Worm (Caenorhabditis elegans) whole organism, L1 larva: ENCODE results near the gene srx-60.

Experiments
- C04F5.9 ChIP-seq: sonication (generic microtip); optimal IDR thresholded peaks from 2 replicates; lab custom pipeline; 2016; ENCODE audit warnings: missing genetic modification characterization, missing compliant biosample characterization
- F16B12.6 ChIP-seq: fragments of 150-350 bp; optimal IDR thresholded peaks from 2 replicates; lab custom pipeline; 2014; ENCODE audit warnings: missing biosample characterization, missing genetic modification characterization
- Y116A8C.19 ChIP-seq: sonication (generic microtip); optimal IDR thresholded peaks from 2 replicates; lab custom pipeline; 2016; ENCODE audit warnings: missing compliant biosample characterization, missing genetic modification characterization, borderline replicate concordance
- aha-1 ChIP-seq: fragments of 150-350 bp; optimal IDR thresholded peaks from 2 replicates; lab custom pipeline; 2014; ENCODE audit warnings: missing biosample characterization, missing genetic modification characterization
- ama-1 ChIP-seq: fragments of 150-350 bp; optimal IDR thresholded peaks from 2 replicates; lab custom pipeline; 2014
- blmp-1 ChIP-seq: fragments of 150-350 bp; optimal IDR thresholded peaks from 2 replicates; lab custom pipeline; 2014; ENCODE audit warnings: missing biosample characterization, missing genetic modification characterization
- ces-1 ChIP-seq: fragments of 150-350 bp; optimal IDR thresholded peaks from 2 replicates; lab custom pipeline; 2014; ENCODE audit warnings: missing biosample characterization, missing genetic modification reagents, missing genetic modification characterization
- dpl-1 ChIP-seq, 3 experiments: fragments of 150-350 bp in 2 of 3; sonication (generic microtip) in 1 of 3; optimal IDR thresholded peaks; 2 replicates each; lab custom pipeline; 2014 to 2017; ENCODE audit warnings: missing biosample characterization in 3 of 3, missing genetic modification characterization in 3 of 3, missing genetic modification reagents in 3 of 3
- dsc-1 ChIP-seq: sonication (generic microtip); optimal IDR thresholded peaks from 2 replicates; lab custom pipeline; 2016; ENCODE audit warnings: mild to moderate bottlenecking, missing genetic modification characterization, missing compliant biosample characterization
- ets-5 ChIP-seq: fragments of 200-800 bp; sonication (Bioruptor generic); IDR thresholded peaks from 2 replicates; pipeline ENCODE4 v1.3.6; 2022; ENCODE audit warnings: missing genetic modification characterization, missing compliant biosample characterization
- fkh-10 ChIP-seq: sonication (generic microtip); optimal IDR thresholded peaks from 2 replicates; lab custom pipeline; 2017; ENCODE audit warnings: missing biosample characterization, missing genetic modification reagents, missing genetic modification characterization
- lin-14 ChIP-seq: fragments of 200-800 bp; sonication (Bioruptor generic); optimal IDR thresholded peaks from 2 replicates; lab custom pipeline; 2018; ENCODE audit warnings: mild to moderate bottlenecking, missing genetic modification characterization, moderate library complexity, missing compliant biosample characterization
- lin-35 ChIP-seq, 2 experiments: fragments of 150-350 bp; optimal IDR thresholded peaks; 2 replicates each; lab custom pipeline; 2014; ENCODE audit warnings: missing biosample characterization in 2 of 2, missing genetic modification characterization in 2 of 2, missing genetic modification reagents in 2 of 2
- lir-3 ChIP-seq: sonication (generic microtip); optimal IDR thresholded peaks from 2 replicates; lab custom pipeline; 2016; ENCODE audit warnings: mild to moderate bottlenecking, missing genetic modification characterization, moderate library complexity, missing compliant biosample characterization; ENCODE audit not compliant: poor library complexity
- lsy-2 ChIP-seq, 2 experiments: fragments of 150-350 bp; optimal IDR thresholded peaks; 2 replicates each; lab custom pipeline; 2014; ENCODE audit warnings: missing biosample characterization in 2 of 2, missing genetic modification characterization in 2 of 2
- mab-9 ChIP-seq: fragments of 200-800 bp; sonication (Bioruptor generic); IDR thresholded peaks from 2 replicates; pipeline ENCODE4 v1.3.6; 2022; ENCODE audit warnings: missing genetic modification reagents, missing genetic modification characterization, missing compliant biosample characterization
- mdl-1 ChIP-seq, 2 experiments: fragments of 150-350 bp; optimal IDR thresholded peaks; 2 replicates each; lab custom pipeline; 2014 to 2017; ENCODE audit warnings: missing biosample characterization in 2 of 2, missing genetic modification characterization in 2 of 2, inconsistent platforms in 1 of 2
- mep-1 ChIP-seq: fragments of 150-350 bp; optimal IDR thresholded peaks from 2 replicates; lab custom pipeline; 2014; ENCODE audit warnings: missing biosample characterization, missing genetic modification characterization
- nhr-47 ChIP-seq: sonication (generic microtip); optimal IDR thresholded peaks from 2 replicates; lab custom pipeline; 2016; ENCODE audit warnings: mild to moderate bottlenecking, missing genetic modification characterization, moderate library complexity, missing compliant biosample characterization
- nhr-76 ChIP-seq: sonication (generic microtip); optimal IDR thresholded peaks from 2 replicates; lab custom pipeline; 2017; ENCODE audit warnings: missing biosample characterization, missing genetic modification characterization
- nhr-84 ChIP-seq: sonication (generic microtip); optimal IDR thresholded peaks from 2 replicates; lab custom pipeline; 2017; ENCODE audit warnings: missing biosample characterization, missing genetic modification characterization
- pag-3 ChIP-seq: sonication (generic microtip); optimal IDR thresholded peaks from 2 replicates; lab custom pipeline; 2017; ENCODE audit warnings: missing genetic modification characterization, mild to moderate bottlenecking, missing compliant biosample characterization, antibody characterized with exemption, borderline replicate concordance; ENCODE audit not compliant: insufficient read depth
- snpc-4 ChIP-seq: fragments of 150-350 bp; optimal IDR thresholded peaks from 2 replicates; lab custom pipeline; 2014; ENCODE audit warnings: missing biosample characterization, missing genetic modification characterization
- snu-23 ChIP-seq: sonication (generic microtip); optimal IDR thresholded peaks from 2 replicates; lab custom pipeline; 2016; ENCODE audit warnings: missing genetic modification characterization, missing compliant biosample characterization
- sox-4 ChIP-seq: sonication (generic microtip); optimal IDR thresholded peaks from 2 replicates; lab custom pipeline; 2016; ENCODE audit warnings: missing genetic modification characterization, missing compliant biosample characterization
- sup-37 ChIP-seq: fragments of 200-800 bp; sonication (Bioruptor generic); optimal IDR thresholded peaks from 2 replicates; lab custom pipeline; 2018; ENCODE audit warnings: mild to moderate bottlenecking, missing genetic modification characterization, missing compliant biosample characterization
- swsn-7 ChIP-seq: sonication (generic microtip); optimal IDR thresholded peaks from 2 replicates; lab custom pipeline; 2016; ENCODE audit warnings: missing genetic modification characterization, missing compliant biosample characterization
- tbx-2 ChIP-seq: sonication (generic microtip); optimal IDR thresholded peaks from 2 replicates; lab custom pipeline; 2016; ENCODE audit warnings: missing genetic modification characterization, missing compliant biosample characterization
- unc-130 ChIP-seq: fragments of 150-350 bp; optimal IDR thresholded peaks from 2 replicates; lab custom pipeline; 2017; ENCODE audit warnings: missing biosample characterization, missing genetic modification characterization, inconsistent platforms
- unc-30 ChIP-seq: sonication (generic microtip); optimal IDR thresholded peaks from 2 replicates; lab custom pipeline; 2017; ENCODE audit warnings: missing biosample characterization, missing genetic modification characterization
- unc-98 ChIP-seq: fragments of 200-800 bp; sonication (Bioruptor generic); IDR thresholded peaks from 2 replicates; pipeline ENCODE4 v1.3.6; 2022; ENCODE audit warnings: missing genetic modification characterization, missing compliant biosample characterization
- zag-1 ChIP-seq: fragments of 150-350 bp; optimal IDR thresholded peaks from 2 replicates; lab custom pipeline; 2014; ENCODE audit warnings: missing biosample characterization, missing genetic modification characterization
- zip-4 ChIP-seq: fragments of 200-800 bp; sonication (Bioruptor generic); optimal IDR thresholded peaks from 2 replicates; lab custom pipeline; 2018; ENCODE audit warnings: mild to moderate bottlenecking, missing genetic modification characterization, moderate library complexity, missing compliant biosample characterization
- ztf-4 ChIP-seq: fragments of 150-350 bp; optimal IDR thresholded peaks from 2 replicates; lab custom pipeline; 2014; ENCODE audit warnings: missing biosample characterization, missing genetic modification characterization

The srx-60 gene

ce11 chrV:7400588-7400987, at the start of gene srx-60:
Gene srx-60 (plus strand): TSS chrV:7400888.
- TF ChIP-seq lin-14 (GFP tag; lab: Kevin White, UChicago) = no peak
- TF ChIP-seq Y116A8C.19 (tag; lab: Kevin White, UChicago) = no peak
- no peak for TF ChIP-seq snpc-4 (tag; lab: Kevin White, UChicago)
- no peak for TF ChIP-seq C04F5.9 (tag; lab: Kevin White, UChicago)
- TF ChIP-seq nhr-47 (tag; lab: Kevin White, UChicago) = no peak
- TF ChIP-seq blmp-1 (tag; lab: Kevin White, UChicago) = no peak
- no peak for TF ChIP-seq unc-30 (tag; lab: Kevin White, UChicago)
- no peak for TF ChIP-seq aha-1 (tag; lab: Kevin White, UChicago)
- TF ChIP-seq snu-23 (GFP tag; lab: Kevin White, UChicago) = no peak
- no peak for TF ChIP-seq ces-1
- TF ChIP-seq mep-1 (tag; lab: Kevin White, UChicago) = no peak
- no peak for TF ChIP-seq pag-3 (tag; lab: Kevin White, UChicago)
- no peak for TF ChIP-seq fkh-10 (GFP tag; lab: Kevin White, UChicago)
- no peak for TF ChIP-seq mab-9 (GFP tag; lab: Robert Waterston, UW)
- TF ChIP-seq dsc-1 (tag; lab: Kevin White, UChicago) = no peak
- no peak for TF ChIP-seq mdl-1 (tag; optimal IDR thresholded peaks at IDR 0.05; lab: Kevin White, UChicago)
- TF ChIP-seq swsn-7 (tag; lab: Kevin White, UChicago) = no peak
- no peak for TF ChIP-seq unc-98 (GFP tag; lab: Robert Waterston, UW)
- TF ChIP-seq, all 84 proteins: peak for 0

ce11 chrV:7352186-7353053, 48.3 kb upstream of the srx-60 start, which contains the start of the genes srh-231 and srh-275:
Gene srh-231 (minus strand): TSS chrV:7352236.
Gene srh-275 (plus strand): TSS chrV:7353003.
- no peak for TF ChIP-seq lsy-2 (tag; optimal IDR thresholded peaks at IDR 0.05; lab: Kevin White, UChicago)
- no peak for TF ChIP-seq nhr-76 (tag; lab: Kevin White, UChicago)
- no peak for TF ChIP-seq zag-1
- TF ChIP-seq snu-23 (GFP tag; lab: Kevin White, UChicago) = no peak
- TF ChIP-seq sox-4 = no peak
- no peak for TF ChIP-seq lir-3 (tag; lab: Kevin White, UChicago)
- no peak for TF ChIP-seq sup-37 (GFP tag; lab: Kevin White, UChicago)
- no peak for TF ChIP-seq lin-35 (GFP tag; optimal IDR thresholded peaks at IDR 0.05; lab: Kevin White, UChicago)
- TF ChIP-seq ces-1 = no peak
- no peak for TF ChIP-seq unc-30 (tag; lab: Kevin White, UChicago)
- no peak for TF ChIP-seq pag-3 (tag; lab: Kevin White, UChicago)
- no peak for TF ChIP-seq ztf-4 (tag; lab: Kevin White, UChicago)
- no peak for TF ChIP-seq ama-1
- TF ChIP-seq dpl-1 (GFP tag; optimal IDR thresholded peaks at IDR 0.05; lab: Kevin White, UChicago) = no peak
- no peak for TF ChIP-seq unc-130 (tag; lab: Kevin White, UChicago)
- TF ChIP-seq C04F5.9 (tag; lab: Kevin White, UChicago) = no peak
- no peak for TF ChIP-seq ets-5

ce11 chrV:7353602-7354001, 47.1 kb upstream of the srx-60 start:
- TF ChIP-seq zip-4 (GFP tag; lab: Kevin White, UChicago) = no peak
- TF ChIP-seq F16B12.6 (tag; lab: Kevin White, UChicago) = no peak
- TF ChIP-seq nhr-84 (tag; lab: Kevin White, UChicago) = no peak

- TF ChIP-seq blmp-1 (tag; lab: Kevin White, UChicago) (no peak), sox-4 (no peak), tbx-2 (tag; lab: Kevin White, UChicago) (no peak)
These were observed 45.2 kb upstream of the srx-60 start, which contains the start of gene tag-293 for ce11 chrV:7355464-7355863. Gene tag-293 (minus strand): TSS chrV:7355564.
